Worm (Caenorhabditis elegans) whole organism, L4/young adult: ENCODE results near the gene R05D3.9.

ENCODE experiments used
- dao-5 ChIP-seq: sonication (generic microtip); optimal IDR thresholded peaks from 2 replicates; lab custom pipeline; 2016; ENCODE audit warnings: missing genotype, missing genetic modification characterization, moderate library complexity, missing compliant biosample characterization
- him-1 ChIP-seq: sonication (generic microtip); optimal IDR thresholded peaks from 2 replicates; lab custom pipeline; 2016; ENCODE audit warnings: missing genotype, missing genetic modification reagents, missing genetic modification characterization, missing compliant biosample characterization

- TF ChIP-seq dao-5 (tag; lab: Kevin White, UChicago), result no peak
- peak; percentile 54 for TF ChIP-seq him-1 (tag; lab: Kevin White, UChicago)
These were observed 23.8 kb upstream of the R05D3.9 start for ce11 chrIII:8392307-8392706.
